Worm (Caenorhabditis elegans) whole organism, mixed stage, embryonic: ENCODE data around the gene srv-8.

Experiments used
- bed-3 ChIP-seq: fragments of 200-800 bp; sonication (Bioruptor generic); optimal IDR thresholded peaks from 3 replicates; lab custom pipeline; 2018; ENCODE audit warnings: mild to moderate bottlenecking, missing genetic modification characterization, moderate library complexity, missing compliant biosample characterization
- mab-5 ChIP-seq: fragments of 150-350 bp; optimal IDR thresholded peaks from 2 replicates; lab custom pipeline; 2014; ENCODE audit warnings: missing biosample characterization, missing genetic modification characterization
- mep-1 ChIP-seq: fragments of 150-350 bp; optimal IDR thresholded peaks from 2 replicates; lab custom pipeline; 2017; ENCODE audit warnings: missing biosample characterization, missing genetic modification reagents, missing genetic modification characterization, inconsistent platforms
- nhr-28 ChIP-seq: fragments of 150-350 bp; optimal IDR thresholded peaks from 2 replicates; lab custom pipeline; 2014; ENCODE audit warnings: missing biosample characterization, missing genetic modification characterization
- nhr-76 ChIP-seq: sonication (generic microtip); optimal IDR thresholded peaks from 2 replicates; lab custom pipeline; 2017; ENCODE audit warnings: missing biosample characterization, missing genetic modification characterization
- pha-4 ChIP-seq: fragments of 150-350 bp; optimal IDR thresholded peaks from 2 replicates; lab custom pipeline; 2018; ENCODE audit warnings: missing biosample characterization, missing genetic modification reagents, missing genetic modification characterization
- sem-2 ChIP-seq: fragments of 200-800 bp; sonication (Bioruptor generic); optimal IDR thresholded peaks from 2 replicates; lab custom pipeline; 2018; ENCODE audit warnings: mild to moderate bottlenecking, missing genetic modification characterization, missing compliant biosample characterization
- snpc-4 ChIP-seq: fragments of 150-350 bp; optimal IDR thresholded peaks from 2 replicates; lab custom pipeline; 2014; ENCODE audit warnings: missing biosample characterization, missing genetic modification characterization
- zip-8 ChIP-seq: fragments of 150-350 bp; optimal IDR thresholded peaks from 2 replicates; lab custom pipeline; 2014; ENCODE audit warnings: missing biosample characterization, missing genetic modification characterization
- ztf-11 ChIP-seq: fragments of 150-350 bp; optimal IDR thresholded peaks from 2 replicates; lab custom pipeline; 2014; ENCODE audit warnings: missing biosample characterization, missing genetic modification characterization

DNA sequence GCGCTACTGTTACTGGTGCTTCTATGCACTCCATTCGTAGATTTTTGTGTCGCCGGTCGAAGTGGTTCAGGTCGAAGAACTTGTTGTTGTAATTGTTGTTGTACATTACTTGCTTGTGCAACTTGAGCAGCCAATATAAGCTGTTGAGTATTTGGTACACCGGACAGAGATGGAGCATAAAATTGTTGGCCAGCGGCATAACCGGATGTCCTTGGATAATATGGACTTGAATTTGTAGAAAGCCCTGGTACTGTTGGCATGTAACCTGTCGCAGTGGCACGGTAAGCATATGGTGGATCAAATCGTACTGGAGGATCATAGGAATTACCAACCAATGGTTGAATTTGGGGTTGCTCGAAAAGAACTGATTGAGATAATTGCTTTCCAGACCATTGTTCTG lies 31.6 kb downstream of the srv-8 start:
- TF ChIP-seq sem-2 (GFP tag; lab: Kevin White, UChicago) (no peak), zip-8 (tag; lab: Kevin White, UChicago) (no peak), mep-1 (no peak), bed-3 (no peak), ztf-11 (no peak), pha-4 (no peak), nhr-76 (tag; lab: Kevin White, UChicago) (no peak), snpc-4 (no peak), nhr-28 (no peak), mab-5 (no peak)
